Worm (Caenorhabditis elegans): ENCODE data around the gene F36H5.14.

- TF ChIP-seq lin-11 (tag; optimal IDR thresholded peaks at IDR 0.05) (no peak), pqm-1 (tag; optimal IDR thresholded peaks at IDR 0.05) (no peak), ceh-45 (GFP tag; IDR thresholded peaks at IDR 0.05) (no peak)
Measured at ce11 chrII:1820774-1821173, 45.4 kb downstream of the F36H5.14 start, which contains the start of gene fbxa-3.

Data from whole organism, late embryonic.